Worm (Caenorhabditis elegans) whole organism, L4 larva: Measurements from ENCODE around the gene dct-12.

ENCODE experiments used
- F10B5.3 ChIP-seq: sonication (generic microtip); optimal IDR thresholded peaks from 2 replicates; lab custom pipeline; 2016; ENCODE audit warnings: mild to moderate bottlenecking, missing genetic modification characterization, missing compliant biosample characterization
- F26F4.8 ChIP-seq: fragments of 200-800 bp; sonication (Bioruptor generic); conservative IDR thresholded peaks from 2 replicates; pipeline ENCODE4 v1.3.6; 2022; ENCODE audit warnings: missing genetic modification characterization, missing compliant biosample characterization
- R02D3.7 ChIP-seq: fragments of 150-350 bp; sonication (generic microtip); optimal IDR thresholded peaks from 3 replicates; lab custom pipeline; 2014; ENCODE audit warnings: missing biosample characterization, missing genetic modification characterization
- T20F7.1 ChIP-seq: fragments of 200-800 bp; sonication (Bioruptor generic); optimal IDR thresholded peaks from 2 replicates; lab custom pipeline; 2018; ENCODE audit warnings: mild to moderate bottlenecking, missing genetic modification characterization, missing compliant biosample characterization
- T26A8.4 ChIP-seq: fragments of 200-800 bp; sonication (Bioruptor generic); IDR thresholded peaks from 2 replicates; pipeline ENCODE4 v1.3.6; 2022; ENCODE audit warnings: missing genetic modification characterization, missing compliant biosample characterization
- Y105C5A.15 ChIP-seq: fragments of 200-800 bp; sonication (Bioruptor generic); IDR thresholded peaks from 2 replicates; pipeline ENCODE4 v1.3.6; 2022; ENCODE audit warnings: missing genetic modification characterization, missing compliant biosample characterization
- Y48G9A.11 ChIP-seq: fragments of 200-800 bp; sonication (Bioruptor generic); IDR thresholded peaks from 2 replicates; pipeline ENCODE4 v1.3.6; 2022; ENCODE audit warnings: missing genetic modification reagents, missing genetic modification characterization, missing compliant biosample characterization
- Y5F2A.4 ChIP-seq: fragments of 200-800 bp; sonication (Bioruptor generic); optimal IDR thresholded peaks from 2 replicates; lab custom pipeline; 2018; ENCODE audit warnings: mild to moderate bottlenecking, missing genetic modification characterization, missing compliant biosample characterization
- aha-1 ChIP-seq: fragments of 150-350 bp; peaks from one replicate; lab custom pipeline; 2014; ENCODE audit warnings: missing biosample characterization, missing genetic modification characterization
- ama-1 ChIP-seq: fragments of 150-350 bp; optimal IDR thresholded peaks from 2 replicates; lab custom pipeline; 2014; ENCODE audit warnings: inconsistent platforms, mixed read lengths
- attf-4 ChIP-seq: sonication (generic microtip); optimal IDR thresholded peaks from 3 replicates; lab custom pipeline; 2017; ENCODE audit warnings: missing biosample characterization, missing genetic modification characterization
- ceh-32 ChIP-seq: sonication (generic microtip); optimal IDR thresholded peaks from 2 replicates; lab custom pipeline; 2016; ENCODE audit warnings: mild to moderate bottlenecking, missing genetic modification characterization, missing compliant biosample characterization; ENCODE audit not compliant: poor library complexity
- ceh-44 ChIP-seq: fragments of 200-800 bp; sonication (Bioruptor generic); IDR thresholded peaks from 2 replicates; pipeline ENCODE4 v1.3.6; 2022; ENCODE audit warnings: missing genetic modification reagents, missing genetic modification characterization, missing compliant biosample characterization
- cey-2 ChIP-seq: sonication (generic microtip); optimal IDR thresholded peaks from 3 replicates; lab custom pipeline; 2017; ENCODE audit warnings: missing genetic modification characterization, mild to moderate bottlenecking, missing compliant biosample characterization, antibody characterized with exemption, borderline replicate concordance; ENCODE audit not compliant: insufficient read depth
- ctbp-1 ChIP-seq: fragments of 200-800 bp; sonication (Bioruptor generic); IDR thresholded peaks from 2 replicates; pipeline ENCODE4 v1.3.6; 2022; ENCODE audit warnings: missing genetic modification reagents, missing genetic modification characterization, missing compliant biosample characterization
- daf-16 ChIP-seq, 3 experiments: sonication (generic microtip); optimal IDR thresholded peaks; 2 replicates each; lab custom pipeline; 2016 to 2017; ENCODE audit warnings: missing genetic modification characterization in 3 of 3, missing genetic modification reagents in 3 of 3, mild to moderate bottlenecking in 2 of 3, missing compliant biosample characterization in 2 of 3, missing biosample characterization in 1 of 3, moderate library complexity in 1 of 3
- egl-43 ChIP-seq: fragments of 200-800 bp; sonication (Bioruptor generic); IDR thresholded peaks from 2 replicates; pipeline ENCODE4 v1.3.6; 2022; ENCODE audit warnings: missing genetic modification reagents, missing genetic modification characterization, missing compliant biosample characterization
- fkh-10 ChIP-seq: fragments of 150-350 bp; optimal IDR thresholded peaks from 2 replicates; lab custom pipeline; 2014; ENCODE audit warnings: missing biosample characterization, missing genetic modification reagents, missing genetic modification characterization
- lim-7 ChIP-seq: fragments of 200-800 bp; sonication (Bioruptor generic); IDR thresholded peaks from 2 replicates; pipeline ENCODE4 v1.3.6; 2022; ENCODE audit warnings: missing genetic modification characterization, missing compliant biosample characterization
- lin-13 ChIP-seq: fragments of 150-350 bp; optimal IDR thresholded peaks from 2 replicates; lab custom pipeline; 2014; ENCODE audit warnings: missing biosample characterization, missing genetic modification reagents, missing genetic modification characterization
- lin-39 ChIP-seq: fragments of 150-350 bp; optimal IDR thresholded peaks from 2 replicates; lab custom pipeline; 2014; ENCODE audit warnings: missing biosample characterization, missing genetic modification reagents, missing genetic modification characterization
- lsy-2 ChIP-seq, 2 experiments: fragments of 150-350 bp in 1 of 2; sonication (generic microtip) in 1 of 2; optimal IDR thresholded peaks; 2 replicates each; lab custom pipeline; 2014 to 2017; ENCODE audit warnings: missing biosample characterization in 2 of 2, missing genetic modification characterization in 2 of 2
- mdl-1 ChIP-seq, 2 experiments: fragments of 150-350 bp in 1 of 2; sonication (generic microtip) in 1 of 2; optimal IDR thresholded peaks; 2 replicates each; lab custom pipeline; 2014 to 2017; ENCODE audit warnings: missing biosample characterization in 2 of 2, missing genetic modification characterization in 2 of 2
- nhr-102 ChIP-seq: sonication (generic microtip); optimal IDR thresholded peaks from 2 replicates; lab custom pipeline; 2016; ENCODE audit warnings: mild to moderate bottlenecking, missing genetic modification characterization, moderate library complexity, missing compliant biosample characterization
- nhr-11 ChIP-seq: fragments of 150-350 bp; optimal IDR thresholded peaks from 2 replicates; lab custom pipeline; 2014; ENCODE audit warnings: missing biosample characterization, missing genetic modification characterization
- nhr-237 ChIP-seq: sonication (generic microtip); optimal IDR thresholded peaks from 2 replicates; lab custom pipeline; 2017; ENCODE audit warnings: missing biosample characterization, missing genetic modification characterization
- nhr-48 ChIP-seq: sonication (generic microtip); optimal IDR thresholded peaks from 2 replicates; lab custom pipeline; 2016; ENCODE audit warnings: mild to moderate bottlenecking, missing genetic modification characterization, missing compliant biosample characterization
- nhr-6 ChIP-seq: fragments of 150-350 bp; optimal IDR thresholded peaks from 2 replicates; lab custom pipeline; 2014; ENCODE audit warnings: missing biosample characterization, missing genetic modification characterization
- pha-4 ChIP-seq, 2 experiments: fragments of 150-350 bp in 1 of 2; fragments of 200-800 bp in 1 of 2; sonication (Bioruptor generic) in 1 of 2; IDR thresholded peaks in 1 of 2; optimal IDR thresholded peaks in 1 of 2; 2 replicates each; pipeline versions ENCODE4 v1.3.6 to Lab custom; 2014 to 2022; ENCODE audit warnings: missing genetic modification characterization in 2 of 2, missing genetic modification reagents in 2 of 2, missing biosample characterization in 1 of 2, missing compliant biosample characterization in 1 of 2
- set-16 ChIP-seq: fragments of 200-800 bp; sonication (Bioruptor generic); IDR thresholded peaks from 2 replicates; pipeline ENCODE4 v1.3.6; 2022; ENCODE audit warnings: missing genetic modification reagents, missing genetic modification characterization, missing compliant biosample characterization
- snpc-1.2 ChIP-seq: fragments of 200-800 bp; sonication (Bioruptor generic); IDR thresholded peaks from 2 replicates; pipeline ENCODE4 v1.3.6; 2022; ENCODE audit warnings: missing genetic modification reagents, missing genetic modification characterization, missing compliant biosample characterization
- spr-3 ChIP-seq: fragments of 200-800 bp; sonication (Bioruptor generic); optimal IDR thresholded peaks from 2 replicates; lab custom pipeline; 2018; ENCODE audit warnings: mild to moderate bottlenecking, missing genetic modification characterization, missing compliant biosample characterization
- tag-97 ChIP-seq: fragments of 200-800 bp; sonication (Bioruptor generic); IDR thresholded peaks from 2 replicates; pipeline ENCODE4 v1.3.6; 2022; ENCODE audit warnings: missing genetic modification characterization, missing compliant biosample characterization
- unc-39 ChIP-seq: sonication (generic microtip); optimal IDR thresholded peaks from 2 replicates; lab custom pipeline; 2017; ENCODE audit warnings: missing biosample characterization, missing genetic modification characterization
- zfp-2 ChIP-seq: sonication (generic microtip); optimal IDR thresholded peaks from 2 replicates; lab custom pipeline; 2016; ENCODE audit warnings: mild to moderate bottlenecking, missing genetic modification characterization, missing compliant biosample characterization
- ztf-7 ChIP-seq: fragments of 150-350 bp; optimal IDR thresholded peaks from 2 replicates; lab custom pipeline; 2014; ENCODE audit warnings: missing biosample characterization, missing genetic modification characterization

dct-12 gene

ce11 chrII:12389783-12390182 lies 42.5 kb downstream of the dct-12 start, which contains the start of gene Y57A10B.6:
TSS of gene Y57A10B.6 (plus strand) at chrII:12390083.
- TF ChIP-seq R02D3.7 (no peak), attf-4 (no peak), daf-16 (GFP tag; optimal IDR thresholded peaks at IDR 0.05; lab: Kevin White, UChicago) (no peak), daf-16 (tag; optimal IDR thresholded peaks at IDR 0.05; lab: Kevin White, UChicago) (no peak)
- TF ChIP-seq, all 104 proteins: peak for 0

- TF ChIP-seq fkh-10, result no peak
- TF ChIP-seq spr-3 (GFP tag; lab: Kevin White, UChicago), result no peak
- no peak for TF ChIP-seq tag-97 (GFP tag; lab: Robert Waterston, UW)
- TF ChIP-seq pha-4 (GFP tag; IDR thresholded peaks at IDR 0.05; lab: Robert Waterston, UW), result no peak
- no peak for TF ChIP-seq pha-4 (tag; optimal IDR thresholded peaks at IDR 0.05; lab: Kevin White, UChicago)
- no peak for TF ChIP-seq lsy-2 (tag; optimal IDR thresholded peaks at IDR 0.05; lab: Kevin White, UChicago)
- no peak for TF ChIP-seq Y105C5A.15 (GFP tag; lab: Robert Waterston, UW)
- TF ChIP-seq cey-2, result no peak
- no peak for TF ChIP-seq lim-7 (GFP tag; lab: Robert Waterston, UW)
- TF ChIP-seq snpc-1.2 (GFP tag; lab: Robert Waterston, UW), result no peak
- no peak for TF ChIP-seq Y48G9A.11 (GFP tag; lab: Robert Waterston, UW)
- no peak for TF ChIP-seq nhr-102 (tag; lab: Kevin White, UChicago)
- no peak for TF ChIP-seq F26F4.8
- TF ChIP-seq ztf-7 (tag; lab: Kevin White, UChicago), result no peak
- no peak for TF ChIP-seq nhr-48 (tag; lab: Kevin White, UChicago)
- no peak for TF ChIP-seq ctbp-1 (GFP tag; lab: Robert Waterston, UW)
- no peak for TF ChIP-seq nhr-6 (tag; lab: Kevin White, UChicago)
- TF ChIP-seq nhr-11 (tag; lab: Kevin White, UChicago), result no peak
- no peak for TF ChIP-seq Y5F2A.4 (GFP tag; lab: Kevin White, UChicago)
Measured at ce11 chrII:12387980-12388379, 44.3 kb downstream of the dct-12 start, which contains the start of gene sre-41. TSS of gene sre-41 (plus strand) at chrII:12388280.

ce11 chrII:12387487-12387886 lies 44.8 kb downstream of the dct-12 start:
- TF ChIP-seq F10B5.3 (tag; lab: Kevin White, UChicago) (no peak), lin-13 (GFP tag; lab: Kevin White, UChicago) (no peak), Y5F2A.4 (GFP tag; lab: Kevin White, UChicago) (no peak), ztf-7 (tag; lab: Kevin White, UChicago) (no peak), ceh-44 (GFP tag; lab: Robert Waterston, UW) (no peak), nhr-237 (tag; lab: Kevin White, UChicago) (no peak), mdl-1 (tag; optimal IDR thresholded peaks at IDR 0.05; lab: Kevin White, UChicago) (no peak), lin-39 (tag; lab: Kevin White, UChicago) (no peak)

DNA sequence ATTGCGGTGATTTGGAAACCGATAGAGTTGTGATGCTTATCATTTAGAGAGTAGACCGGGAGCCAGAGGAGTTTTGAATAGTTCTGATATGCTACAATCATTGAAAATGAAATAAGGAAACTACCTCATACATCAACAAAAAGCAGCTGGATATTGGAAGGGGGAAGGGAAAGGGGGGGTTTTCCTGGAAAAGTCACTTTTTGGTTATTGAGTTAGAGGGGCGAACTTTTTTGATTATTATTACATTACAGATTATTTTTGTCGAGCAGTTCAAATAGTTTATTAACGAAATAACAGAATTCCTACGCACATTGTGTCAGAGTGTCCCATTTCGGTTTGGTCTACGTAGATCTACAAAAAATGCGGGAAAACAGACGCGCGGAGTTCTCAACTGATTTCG lies 45.5 kb downstream of the dct-12 start, which contains the start of gene sre-42:
sre-42 (minus strand) TSS at position 101 of the 400 bp plus-strand sequence.
- TF ChIP-seq aha-1 (tag; lab: Kevin White, UChicago) (peak; percentile 18), zfp-2 (tag; lab: Kevin White, UChicago) (no peak)

ce11 chrII:12385815-12386214 lies 46.4 kb downstream of the dct-12 start:
- TF ChIP-seq ceh-32 (no peak), T26A8.4 (GFP tag; lab: Robert Waterston, UW) (no peak), F10B5.3 (tag; lab: Kevin White, UChicago) (no peak), egl-43 (GFP tag; lab: Robert Waterston, UW) (0 out of 2 replicates have a peak, but pooled peaks have one; percentile 35), set-16 (peak; percentile 82), ama-1 (no peak), unc-39 (no peak), aha-1 (tag; lab: Kevin White, UChicago) (peak; percentile 61), T20F7.1 (no peak)
- TF ChIP-seq, all 104 proteins: peak for 3
